Worm (Caenorhabditis elegans) whole organism, L4 larva: ENCODE data around the gene cpt-5.

Experiments
- D1046.2 ChIP-seq: fragments of 200-800 bp; sonication (Bioruptor generic); IDR thresholded peaks from 2 replicates; pipeline ENCODE4 v1.3.6; 2022; ENCODE audit warnings: missing genetic modification characterization, missing compliant biosample characterization
- T20F7.1 ChIP-seq: fragments of 200-800 bp; sonication (Bioruptor generic); optimal IDR thresholded peaks from 2 replicates; lab custom pipeline; 2018; ENCODE audit warnings: mild to moderate bottlenecking, missing genetic modification characterization, missing compliant biosample characterization
- Y105C5A.15 ChIP-seq: fragments of 200-800 bp; sonication (Bioruptor generic); IDR thresholded peaks from 2 replicates; pipeline ENCODE4 v1.3.6; 2022; ENCODE audit warnings: missing genetic modification characterization, missing compliant biosample characterization
- Y48G9A.11 ChIP-seq: fragments of 200-800 bp; sonication (Bioruptor generic); IDR thresholded peaks from 2 replicates; pipeline ENCODE4 v1.3.6; 2022; ENCODE audit warnings: missing genetic modification reagents, missing genetic modification characterization, missing compliant biosample characterization
- Y5F2A.4 ChIP-seq: fragments of 200-800 bp; sonication (Bioruptor generic); optimal IDR thresholded peaks from 2 replicates; lab custom pipeline; 2018; ENCODE audit warnings: mild to moderate bottlenecking, missing genetic modification characterization, missing compliant biosample characterization
- ZK546.5 ChIP-seq, 2 experiments: sonication (generic microtip); optimal IDR thresholded peaks; 2 replicates each; lab custom pipeline; 2017; ENCODE audit warnings: missing biosample characterization in 2 of 2, missing genetic modification characterization in 2 of 2
- aha-1 ChIP-seq: fragments of 150-350 bp; peaks from one replicate; lab custom pipeline; 2014; ENCODE audit warnings: missing biosample characterization, missing genetic modification characterization
- ama-1 ChIP-seq: fragments of 150-350 bp; optimal IDR thresholded peaks from 2 replicates; lab custom pipeline; 2014; ENCODE audit warnings: inconsistent platforms, mixed read lengths
- ceh-20 ChIP-seq: fragments of 200-800 bp; sonication (Bioruptor generic); IDR thresholded peaks from 2 replicates; pipeline ENCODE4 v1.3.6; 2022; ENCODE audit warnings: missing genetic modification reagents, missing genetic modification characterization, missing compliant biosample characterization
- ceh-28 ChIP-seq: fragments of 150-350 bp; optimal IDR thresholded peaks from 2 replicates; lab custom pipeline; 2014; ENCODE audit warnings: missing biosample characterization, missing genetic modification reagents, missing genetic modification characterization
- cey-2 ChIP-seq: sonication (generic microtip); optimal IDR thresholded peaks from 3 replicates; lab custom pipeline; 2017; ENCODE audit warnings: missing genetic modification characterization, mild to moderate bottlenecking, missing compliant biosample characterization, antibody characterized with exemption, borderline replicate concordance; ENCODE audit not compliant: insufficient read depth
- daf-16 ChIP-seq, 3 experiments: sonication (generic microtip); optimal IDR thresholded peaks; 2 replicates each; lab custom pipeline; 2016 to 2017; ENCODE audit warnings: missing genetic modification characterization in 3 of 3, missing genetic modification reagents in 3 of 3, mild to moderate bottlenecking in 2 of 3, missing compliant biosample characterization in 2 of 3, missing biosample characterization in 1 of 3, moderate library complexity in 1 of 3
- daf-19 ChIP-seq: fragments of 200-800 bp; sonication (Bioruptor generic); conservative IDR thresholded peaks from 2 replicates; pipeline ENCODE4 v1.3.6; 2022; ENCODE audit warnings: missing genetic modification characterization, missing compliant biosample characterization
- daf-8 ChIP-seq: fragments of 200-800 bp; sonication (Bioruptor generic); IDR thresholded peaks from 2 replicates; pipeline ENCODE4 v1.3.6; 2022; ENCODE audit warnings: missing genetic modification characterization, missing compliant biosample characterization
- dpl-1 ChIP-seq: fragments of 150-350 bp; optimal IDR thresholded peaks from 2 replicates; lab custom pipeline; 2014; ENCODE audit warnings: missing biosample characterization, missing genetic modification reagents, missing genetic modification characterization
- dve-1 ChIP-seq: sonication (generic microtip); optimal IDR thresholded peaks from 2 replicates; lab custom pipeline; 2017; ENCODE audit warnings: antibody characterized with exemption, mild to moderate bottlenecking, missing genetic modification characterization, missing compliant biosample characterization; ENCODE audit not compliant: insufficient read depth
- hlh-30 ChIP-seq: sonication (generic microtip); optimal IDR thresholded peaks from 2 replicates; lab custom pipeline; 2017; ENCODE audit warnings: antibody characterized with exemption, mild to moderate bottlenecking, missing genetic modification characterization, missing compliant biosample characterization; ENCODE audit not compliant: insufficient read depth
- lim-7 ChIP-seq: fragments of 200-800 bp; sonication (Bioruptor generic); IDR thresholded peaks from 2 replicates; pipeline ENCODE4 v1.3.6; 2022; ENCODE audit warnings: missing genetic modification characterization, missing compliant biosample characterization
- lin-1 ChIP-seq: fragments of 200-800 bp; sonication (Bioruptor generic); IDR thresholded peaks from 2 replicates; pipeline ENCODE4 v1.3.6; 2022; ENCODE audit warnings: missing genetic modification reagents, missing genetic modification characterization, missing compliant biosample characterization
- lin-29 ChIP-seq: fragments of 200-800 bp; sonication (Bioruptor generic); IDR thresholded peaks from 2 replicates; pipeline ENCODE4 v1.3.6; 2022; ENCODE audit warnings: missing genetic modification reagents, missing genetic modification characterization, missing compliant biosample characterization
- lin-38 ChIP-seq: fragments of 200-800 bp; sonication (Bioruptor generic); IDR thresholded peaks from 2 replicates; pipeline ENCODE4 v1.3.6; 2022; ENCODE audit warnings: missing genetic modification reagents, missing genetic modification characterization, missing compliant biosample characterization
- madf-5 ChIP-seq, 2 experiments: fragments of 200-800 bp; sonication (Bioruptor generic); IDR thresholded peaks; 2 replicates each; pipeline ENCODE4 v1.3.6; 2022; ENCODE audit warnings: missing compliant biosample characterization in 2 of 2, missing genetic modification characterization in 2 of 2
- mdl-1 ChIP-seq, 2 experiments: fragments of 150-350 bp in 1 of 2; sonication (generic microtip) in 1 of 2; optimal IDR thresholded peaks; 2 replicates each; lab custom pipeline; 2014 to 2017; ENCODE audit warnings: missing biosample characterization in 2 of 2, missing genetic modification characterization in 2 of 2
- mes-2 ChIP-seq: sonication (generic microtip); optimal IDR thresholded peaks from 2 replicates; lab custom pipeline; 2016; ENCODE audit warnings: missing genotype, mild to moderate bottlenecking, missing genetic modification characterization, missing compliant biosample characterization; ENCODE audit not compliant: poor library complexity, severe bottlenecking
- mxl-3 ChIP-seq: fragments of 200-800 bp; sonication (Bioruptor generic); optimal IDR thresholded peaks from 2 replicates; lab custom pipeline; 2018; ENCODE audit warnings: mild to moderate bottlenecking, missing genetic modification characterization, missing compliant biosample characterization
- nhr-10 ChIP-seq: fragments of 150-350 bp; optimal IDR thresholded peaks from 2 replicates; lab custom pipeline; 2014; ENCODE audit warnings: missing biosample characterization, missing genetic modification characterization
- nhr-102 ChIP-seq: sonication (generic microtip); optimal IDR thresholded peaks from 2 replicates; lab custom pipeline; 2016; ENCODE audit warnings: mild to moderate bottlenecking, missing genetic modification characterization, moderate library complexity, missing compliant biosample characterization
- nhr-11 ChIP-seq: fragments of 150-350 bp; optimal IDR thresholded peaks from 2 replicates; lab custom pipeline; 2014; ENCODE audit warnings: missing biosample characterization, missing genetic modification characterization
- nhr-111 ChIP-seq: fragments of 200-800 bp; sonication (Bioruptor generic); optimal IDR thresholded peaks from 2 replicates; lab custom pipeline; 2018; ENCODE audit warnings: mild to moderate bottlenecking, missing genetic modification characterization, missing compliant biosample characterization
- nhr-237 ChIP-seq: sonication (generic microtip); optimal IDR thresholded peaks from 2 replicates; lab custom pipeline; 2017; ENCODE audit warnings: missing biosample characterization, missing genetic modification characterization
- nhr-25 ChIP-seq: sonication (generic microtip); optimal IDR thresholded peaks from 2 replicates; lab custom pipeline; 2017; ENCODE audit warnings: missing genetic modification characterization, mild to moderate bottlenecking, missing compliant biosample characterization, antibody characterized with exemption, moderate library complexity, borderline replicate concordance; ENCODE audit not compliant: insufficient read depth
- nhr-28 ChIP-seq: fragments of 150-350 bp; optimal IDR thresholded peaks from 2 replicates; lab custom pipeline; 2014; ENCODE audit warnings: missing biosample characterization, missing genetic modification characterization
- nhr-42 ChIP-seq: fragments of 200-800 bp; sonication (Bioruptor generic); IDR thresholded peaks from 2 replicates; pipeline ENCODE4 v1.3.6; 2022; ENCODE audit warnings: missing genetic modification characterization, missing compliant biosample characterization
- nhr-48 ChIP-seq: sonication (generic microtip); optimal IDR thresholded peaks from 2 replicates; lab custom pipeline; 2016; ENCODE audit warnings: mild to moderate bottlenecking, missing genetic modification characterization, missing compliant biosample characterization
- nhr-6 ChIP-seq: fragments of 150-350 bp; optimal IDR thresholded peaks from 2 replicates; lab custom pipeline; 2014; ENCODE audit warnings: missing biosample characterization, missing genetic modification characterization
- nhr-77 ChIP-seq: fragments of 150-350 bp; optimal IDR thresholded peaks from 2 replicates; lab custom pipeline; 2014; ENCODE audit warnings: missing biosample characterization, missing genetic modification characterization
- php-3 ChIP-seq: fragments of 200-800 bp; sonication (Bioruptor generic); IDR thresholded peaks from 2 replicates; pipeline ENCODE4 v1.3.6; 2022; ENCODE audit warnings: missing genetic modification reagents, missing genetic modification characterization, missing compliant biosample characterization
- pqm-1 ChIP-seq: sonication (generic microtip); optimal IDR thresholded peaks from 2 replicates; lab custom pipeline; 2017; ENCODE audit warnings: missing biosample characterization, missing genetic modification characterization
- rbr-2 ChIP-seq: sonication (generic microtip); optimal IDR thresholded peaks from 2 replicates; lab custom pipeline; 2016; ENCODE audit warnings: missing genotype, missing genetic modification characterization, missing compliant biosample characterization
- saeg-2 ChIP-seq: fragments of 200-800 bp; sonication (Bioruptor generic); IDR thresholded peaks from 2 replicates; pipeline ENCODE4 v1.3.6; 2022; ENCODE audit warnings: missing genetic modification reagents, missing genetic modification characterization, missing compliant biosample characterization
- set-16 ChIP-seq: fragments of 200-800 bp; sonication (Bioruptor generic); IDR thresholded peaks from 2 replicates; pipeline ENCODE4 v1.3.6; 2022; ENCODE audit warnings: missing genetic modification reagents, missing genetic modification characterization, missing compliant biosample characterization
- snpc-4 ChIP-seq: fragments of 150-350 bp; optimal IDR thresholded peaks from 2 replicates; lab custom pipeline; 2014; ENCODE audit warnings: missing biosample characterization, missing genetic modification characterization
- unc-130 ChIP-seq: sonication (generic microtip); optimal IDR thresholded peaks from 2 replicates; lab custom pipeline; 2016; ENCODE audit warnings: missing genetic modification reagents, missing genetic modification characterization, missing compliant biosample characterization
- unc-62 ChIP-seq, 3 experiments: fragments of 150-350 bp in 1 of 3; sonication (generic microtip); optimal IDR thresholded peaks in 2 of 3; peaks in 1 of 3; 1 replicate in 1 of 3; 2 replicates in 2 of 3; lab custom pipeline; 2014 to 2017; ENCODE audit warnings: missing biosample characterization in 3 of 3, missing genetic modification characterization in 3 of 3, missing genetic modification reagents in 3 of 3, missing genotype in 1 of 3
- zfp-2 ChIP-seq: sonication (generic microtip); optimal IDR thresholded peaks from 2 replicates; lab custom pipeline; 2016; ENCODE audit warnings: mild to moderate bottlenecking, missing genetic modification characterization, missing compliant biosample characterization
- zip-11 ChIP-seq: fragments of 200-800 bp; sonication (Bioruptor generic); IDR thresholded peaks from 2 replicates; pipeline ENCODE4 v1.3.6; 2022; ENCODE audit warnings: missing genetic modification characterization, missing compliant biosample characterization
- zip-2 ChIP-seq: fragments of 150-350 bp; optimal IDR thresholded peaks from 2 replicates; lab custom pipeline; 2014; ENCODE audit warnings: missing biosample characterization, missing genetic modification characterization
- ztf-11 ChIP-seq: fragments of 150-350 bp; optimal IDR thresholded peaks from 2 replicates; lab custom pipeline; 2014; ENCODE audit warnings: missing biosample characterization, missing genetic modification characterization

The cpt-5 gene

DNA sequence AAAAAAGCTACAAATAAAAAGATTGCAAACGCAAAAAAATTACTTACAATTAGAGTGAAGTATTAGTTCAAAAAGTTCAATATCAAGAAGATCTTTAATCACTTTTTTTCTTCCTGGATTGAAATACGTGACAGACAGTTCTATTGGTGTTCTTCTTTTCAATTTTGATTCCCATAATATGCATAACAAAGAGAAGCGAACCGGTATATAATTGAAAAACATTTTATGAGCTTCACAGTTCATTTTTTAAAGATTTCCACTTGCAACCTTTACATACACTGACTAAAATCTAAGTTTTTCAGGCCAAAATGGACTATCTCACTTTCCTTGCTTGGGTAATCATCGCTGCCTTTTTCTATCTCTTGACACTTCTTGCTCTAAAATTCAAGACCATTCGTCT, 3.5 kb downstream of the cpt-5 start, which contains the start of gene T22G5.1:
TSS of gene T22G5.1 (plus strand) at position 301 of the 400 bp plus-strand sequence.
- TF ChIP-seq nhr-11 (tag; lab: Kevin White, UChicago), result no peak

DNA sequence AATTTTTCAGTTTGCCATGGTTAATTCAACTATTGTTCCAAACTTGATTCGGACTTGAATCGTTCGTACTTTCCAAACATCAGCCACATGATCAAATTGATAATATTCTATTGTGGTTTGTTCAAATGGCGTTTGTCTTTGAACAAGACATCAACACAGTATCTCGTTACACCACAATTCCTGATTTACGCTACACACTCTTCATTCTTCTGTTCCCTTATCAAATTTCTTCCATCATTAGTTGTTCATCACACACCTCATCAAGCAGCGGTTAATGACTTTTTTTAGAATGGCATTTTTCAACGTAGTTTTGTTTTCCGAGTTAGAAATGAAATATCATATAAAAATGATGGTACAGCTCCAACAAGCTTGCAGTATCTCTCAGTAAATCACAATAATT, 5.2 kb downstream of the cpt-5 start:
- TF ChIP-seq nhr-102 (tag; lab: Kevin White, UChicago), result no peak
- TF ChIP-seq lin-29 (GFP tag; lab: Robert Waterston, UW), result no peak
- no peak for TF ChIP-seq T20F7.1 (GFP tag; lab: Kevin White, UChicago)
- no peak for TF ChIP-seq daf-8
- TF ChIP-seq nhr-48 (tag; lab: Kevin White, UChicago), result peak; percentile 28
- no peak for TF ChIP-seq lin-1
- peak; percentile 24 for TF ChIP-seq mes-2
- TF ChIP-seq ceh-20 (GFP tag; lab: Robert Waterston, UW), result peak; percentile 12; the same call in 1 of the 2 replicates
- no peak for TF ChIP-seq Y105C5A.15
- peak; percentile 88 for TF ChIP-seq dve-1 (tag; lab: Kevin White, UChicago)
- TF ChIP-seq zip-2 (tag; lab: Kevin White, UChicago), result no peak
- no peak for TF ChIP-seq nhr-111 (GFP tag; lab: Kevin White, UChicago)
- TF ChIP-seq lim-7 (GFP tag; lab: Robert Waterston, UW), result no peak
- TF ChIP-seq cey-2, result no peak
- peak; percentile 67 for TF ChIP-seq hlh-30 (tag; lab: Kevin White, UChicago)
- TF ChIP-seq daf-19, result no peak
- TF ChIP-seq zip-11 (GFP tag; lab: Robert Waterston, UW), result no peak
- TF ChIP-seq rbr-2 (tag; lab: Kevin White, UChicago), result no peak
- TF ChIP-seq nhr-6 (tag; lab: Kevin White, UChicago), result peak; percentile 70
- peak in 1 of 2 experiments; percentile 71 for TF ChIP-seq mdl-1 (tag; optimal IDR thresholded peaks at IDR 0.05; lab: Kevin White, UChicago)
- TF ChIP-seq snpc-4 (tag; lab: Kevin White, UChicago), result no peak
- TF ChIP-seq Y48G9A.11 (GFP tag; lab: Robert Waterston, UW), result no peak
- TF ChIP-seq set-16 (GFP tag; lab: Robert Waterston, UW), result no peak
- no peak for TF ChIP-seq saeg-2 (GFP tag; lab: Robert Waterston, UW)
- TF ChIP-seq madf-5 (GFP tag; IDR thresholded peaks at IDR 0.05; lab: Robert Waterston, UW), result no peak
- TF ChIP-seq nhr-42 (GFP tag; lab: Robert Waterston, UW), result no peak
- TF ChIP-seq Y5F2A.4 (GFP tag; lab: Kevin White, UChicago), result no peak
- TF ChIP-seq ztf-11 (tag; lab: Kevin White, UChicago), result no peak
- TF ChIP-seq D1046.2 (GFP tag; lab: Robert Waterston, UW), result no peak
- peak; percentile 61 for TF ChIP-seq pqm-1
- TF ChIP-seq nhr-77 (tag; lab: Kevin White, UChicago), result peak; percentile 65
- TF ChIP-seq ceh-28 (tag; lab: Kevin White, UChicago), result no peak
- TF ChIP-seq nhr-237 (tag; lab: Kevin White, UChicago), result no peak
- TF ChIP-seq mxl-3 (GFP tag; lab: Kevin White, UChicago), result peak; percentile 53
- TF ChIP-seq dpl-1 (GFP tag; lab: Kevin White, UChicago), result no peak
- TF ChIP-seq nhr-28 (tag; lab: Kevin White, UChicago), result peak; percentile 95
- peak in 1 of 2 experiments; percentile 98 for TF ChIP-seq unc-62 (GFP tag; optimal IDR thresholded peaks at IDR 0.05 in 1 of 2; lab: Kevin White, UChicago)
- TF ChIP-seq unc-62 (tag; optimal IDR thresholded peaks at IDR 0.05; lab: Kevin White, UChicago), result no peak
- TF ChIP-seq lin-38 (GFP tag; lab: Robert Waterston, UW), result no peak
- TF ChIP-seq ZK546.5 (tag; optimal IDR thresholded peaks at IDR 0.05; lab: Kevin White, UChicago), result no peak
- no peak for TF ChIP-seq zfp-2 (tag; lab: Kevin White, UChicago)
- no peak for TF ChIP-seq unc-130
- TF ChIP-seq ama-1 (lab: Kevin White, UChicago), result no peak
- no peak; the same call in 1 of the 2 replicates for TF ChIP-seq php-3 (GFP tag; lab: Robert Waterston, UW)
- TF ChIP-seq daf-16 (GFP tag; optimal IDR thresholded peaks at IDR 0.05; lab: Kevin White, UChicago), result no peak
- peak; percentile 91 for TF ChIP-seq daf-16 (tag; optimal IDR thresholded peaks at IDR 0.05; lab: Kevin White, UChicago)
- TF ChIP-seq aha-1 (tag; lab: Kevin White, UChicago), result no peak
- TF ChIP-seq nhr-25, result no peak
- peak; percentile 29 for TF ChIP-seq nhr-10 (tag; lab: Kevin White, UChicago)
- TF ChIP-seq nhr-11 (tag; lab: Kevin White, UChicago), result no peak
